Fruit fly (Drosophila melanogaster) whole organism, embryonic: ENCODE data around the gene CG11596.

Source experiments
- Aef1 ChIP-seq: fragments of 200-800 bp; sonication (Bioruptor generic); IDR thresholded peaks from 3 replicates; pipeline ENCODE4 v1.3.6; 2022; ENCODE audit warnings: missing biosample characterization, missing genetic modification characterization
- Antp ChIP-seq: fragments of 200-800 bp; sonication (Bioruptor generic); optimal IDR thresholded peaks from 3 replicates; lab custom pipeline; 2016; ENCODE audit warnings: missing biosample characterization, missing genetic modification characterization
- Bdp1 ChIP-seq: fragments of 200-800 bp; sonication (Bioruptor generic); optimal IDR thresholded peaks from 3 replicates; lab custom pipeline; 2016; ENCODE audit warnings: missing biosample characterization, missing genetic modification characterization
- Bteb2 ChIP-seq: fragments of 200-800 bp; sonication (Bioruptor generic); optimal IDR thresholded peaks from 2 replicates; lab custom pipeline; 2016; ENCODE audit warnings: missing biosample characterization, missing genetic modification characterization
- CG10209 ChIP-seq: fragments of 200-800 bp; sonication (Bioruptor generic); optimal IDR thresholded peaks from 3 replicates; lab custom pipeline; 2017; ENCODE audit warnings: missing biosample characterization, mild to moderate bottlenecking, missing genetic modification characterization, missing genetic modification reagents
- CG10565 ChIP-seq: fragments of 200-800 bp; sonication (Bioruptor generic); optimal IDR thresholded peaks from 3 replicates; lab custom pipeline; 2016; ENCODE audit warnings: missing biosample characterization, mild to moderate bottlenecking, missing genetic modification characterization
- CG11504 ChIP-seq: fragments of 200-800 bp; sonication (Bioruptor generic); optimal IDR thresholded peaks from 3 replicates; lab custom pipeline; 2019; ENCODE audit warnings: missing biosample characterization, mild to moderate bottlenecking, missing genetic modification characterization, moderate library complexity
- CG12219 ChIP-seq: fragments of 200-800 bp; sonication (Bioruptor generic); optimal IDR thresholded peaks from 3 replicates; lab custom pipeline; 2018; ENCODE audit warnings: missing biosample characterization, mild to moderate bottlenecking, missing genetic modification characterization
- CG12744 ChIP-seq: fragments of 200-800 bp; sonication (Bioruptor generic); optimal IDR thresholded peaks from 2 replicates; lab custom pipeline; 2016; ENCODE audit warnings: missing biosample characterization, missing genetic modification characterization
- CG13775 ChIP-seq: fragments of 200-800 bp; sonication (Bioruptor generic); optimal IDR thresholded peaks from 3 replicates; lab custom pipeline; 2017; ENCODE audit warnings: missing biosample characterization, mild to moderate bottlenecking, missing genetic modification characterization
- CG1647 ChIP-seq: fragments of 200-800 bp; sonication (Bioruptor generic); optimal IDR thresholded peaks from 3 replicates; lab custom pipeline; 2016; ENCODE audit warnings: missing biosample characterization, missing genetic modification characterization
- CG17186 ChIP-seq: fragments of 200-800 bp; sonication (Bioruptor generic); optimal IDR thresholded peaks from 3 replicates; lab custom pipeline; 2017; ENCODE audit warnings: missing biosample characterization, missing genetic modification reagents, missing genetic modification characterization
- CG18262 ChIP-seq: fragments of 200-800 bp; optimal IDR thresholded peaks from 3 replicates; lab custom pipeline; 2019; ENCODE audit warnings: missing biosample characterization, mild to moderate bottlenecking, missing genetic modification characterization, moderate library complexity
- CG18476 ChIP-seq: fragments of 200-800 bp; sonication (Bioruptor generic); optimal IDR thresholded peaks from 2 replicates; lab custom pipeline; 2016; ENCODE audit warnings: missing biosample characterization, mild to moderate bottlenecking, missing genetic modification characterization
- CG2202 ChIP-seq: fragments of 200-800 bp; sonication (Bioruptor generic); optimal IDR thresholded peaks from 2 replicates; lab custom pipeline; 2018; ENCODE audit warnings: missing biosample characterization, mild to moderate bottlenecking, missing genetic modification characterization
- CG2678 ChIP-seq: fragments of 200-800 bp; sonication (Bioruptor generic); optimal IDR thresholded peaks from 3 replicates; lab custom pipeline; 2019; ENCODE audit warnings: missing biosample characterization, mild to moderate bottlenecking, missing genetic modification characterization, moderate library complexity
- CG30020 ChIP-seq: fragments of 200-800 bp; optimal IDR thresholded peaks from 2 replicates; lab custom pipeline; 2019; ENCODE audit warnings: missing biosample characterization, mild to moderate bottlenecking, missing genetic modification characterization, moderate library complexity
- CG33557 ChIP-seq: fragments of 200-800 bp; sonication (Bioruptor generic); optimal IDR thresholded peaks from 2 replicates; lab custom pipeline; 2019; ENCODE audit warnings: missing biosample characterization, mild to moderate bottlenecking, missing genetic modification characterization, moderate library complexity
- CG3995 ChIP-seq: fragments of 200-800 bp; sonication (Bioruptor generic); optimal IDR thresholded peaks from 3 replicates; lab custom pipeline; 2016; ENCODE audit warnings: missing biosample characterization, missing genetic modification characterization
- CG4730 ChIP-seq: fragments of 200-800 bp; sonication (Bioruptor generic); IDR thresholded peaks from 2 replicates; pipeline ENCODE4 v1.3.6; 2022; ENCODE audit warnings: missing biosample characterization, missing genetic modification characterization
- CG5180 ChIP-seq: fragments of 200-800 bp; sonication (Bioruptor generic); optimal IDR thresholded peaks from 3 replicates; lab custom pipeline; 2017; ENCODE audit warnings: missing biosample characterization, missing genetic modification characterization, mild to moderate bottlenecking, moderate library complexity, missing genetic modification reagents
- CG6254 ChIP-seq: fragments of 200-800 bp; sonication (Bioruptor generic); optimal IDR thresholded peaks from 3 replicates; lab custom pipeline; 2017; ENCODE audit warnings: mild to moderate bottlenecking, missing biosample characterization, missing genetic modification reagents, missing genetic modification characterization
- CG6654 ChIP-seq: fragments of 200-800 bp; sonication (Bioruptor generic); optimal IDR thresholded peaks from 2 replicates; lab custom pipeline; 2017; ENCODE audit warnings: missing biosample characterization, mild to moderate bottlenecking, missing genetic modification characterization
- CG7556 ChIP-seq: fragments of 200-800 bp; sonication (Bioruptor generic); optimal IDR thresholded peaks from 2 replicates; lab custom pipeline; 2017; ENCODE audit warnings: missing biosample characterization, mild to moderate bottlenecking, missing genetic modification characterization
- CG9727 ChIP-seq: fragments of 200-800 bp; sonication (Bioruptor generic); optimal IDR thresholded peaks from 3 replicates; lab custom pipeline; 2017; ENCODE audit warnings: missing biosample characterization, mild to moderate bottlenecking, missing genetic modification characterization
- D ChIP-seq, 2 experiments: fragments of 200-800 bp in 1 of 2; fragments of >200 bp in 1 of 2; sonication (Bioruptor generic) in 1 of 2; optimal IDR thresholded peaks; 2 replicates in 1 of 2; 3 replicates in 1 of 2; lab custom pipeline; 2017; ENCODE audit warnings: mild to moderate bottlenecking in 1 of 2, missing biosample characterization in 1 of 2, missing genetic modification characterization in 1 of 2, missing genetic modification reagents in 1 of 2
- Drgx ChIP-seq: fragments of 200-800 bp; sonication (Bioruptor generic); IDR thresholded peaks from 2 replicates; pipeline ENCODE4 v1.3.6; 2022; ENCODE audit warnings: missing biosample characterization, missing genetic modification characterization
- Ets65A ChIP-seq: fragments of 200-800 bp; sonication (Bioruptor generic); peaks from one replicate; lab custom pipeline; 2016; ENCODE audit warnings: missing biosample characterization, missing genetic modification characterization
- Myb ChIP-seq: fragments of 200-800 bp; sonication (Bioruptor generic); optimal IDR thresholded peaks from 2 replicates; lab custom pipeline; 2016; ENCODE audit warnings: missing biosample characterization, missing genetic modification characterization
- Rfx ChIP-seq: fragments of 200-800 bp; sonication (Bioruptor generic); IDR thresholded peaks from 2 replicates; pipeline ENCODE4 v1.3.6; 2022; ENCODE audit warnings: missing biosample characterization, missing genetic modification characterization
- Taf1 ChIP-seq: fragments of 200-800 bp; sonication (Bioruptor generic); IDR thresholded peaks from 2 replicates; pipeline ENCODE4 v1.3.6; 2022; ENCODE audit warnings: missing biosample characterization, missing genetic modification characterization
- bigmax ChIP-seq: fragments of 200-800 bp; sonication (Bioruptor generic); optimal IDR thresholded peaks from 2 replicates; lab custom pipeline; 2018; ENCODE audit warnings: missing biosample characterization, mild to moderate bottlenecking, missing genetic modification characterization
- cato ChIP-seq: fragments of 200-800 bp; sonication (Bioruptor generic); optimal IDR thresholded peaks from 2 replicates; lab custom pipeline; 2016; ENCODE audit warnings: missing biosample characterization, missing genetic modification characterization, borderline replicate concordance
- croc ChIP-seq: fragments of 200-800 bp; sonication (Bioruptor generic); conservative IDR thresholded peaks from 3 replicates; pipeline ENCODE4 v1.3.6; 2022; ENCODE audit warnings: missing biosample characterization, missing genetic modification characterization
- dpn ChIP-seq, 2 experiments: fragments of 200-800 bp; sonication (Bioruptor generic); optimal IDR thresholded peaks; 3 replicates each; lab custom pipeline; 2016; ENCODE audit warnings: missing biosample characterization in 2 of 2, missing genetic modification characterization in 2 of 2
- fd102C ChIP-seq: fragments of 200-800 bp; sonication (Bioruptor generic); optimal IDR thresholded peaks from 2 replicates; lab custom pipeline; 2018; ENCODE audit warnings: missing biosample characterization, mild to moderate bottlenecking, missing genetic modification characterization, moderate library complexity
- fu2 ChIP-seq: fragments of 200-800 bp; sonication (Bioruptor generic); optimal IDR thresholded peaks from 2 replicates; lab custom pipeline; 2016; ENCODE audit warnings: missing biosample characterization, missing genetic modification characterization
- gsb-n ChIP-seq: fragments of 200-800 bp; sonication (Bioruptor generic); optimal IDR thresholded peaks from 3 replicates; lab custom pipeline; 2018; ENCODE audit warnings: missing biosample characterization, mild to moderate bottlenecking, missing genetic modification characterization
- gt ChIP-seq: fragments of 200-800 bp; sonication (Bioruptor generic); IDR thresholded peaks from 2 replicates; pipeline ENCODE4 v1.3.6; 2022; ENCODE audit warnings: missing biosample characterization, missing genetic modification characterization
- her ChIP-seq: fragments of 200-800 bp; sonication (Bioruptor generic); optimal IDR thresholded peaks from 2 replicates; lab custom pipeline; 2016; ENCODE audit warnings: missing biosample characterization, missing genetic modification characterization
- jumu ChIP-seq: fragments of 200-800 bp; sonication (Bioruptor generic); optimal IDR thresholded peaks from 3 replicates; lab custom pipeline; 2016; ENCODE audit warnings: missing biosample characterization, missing genetic modification characterization
- ken ChIP-seq: fragments of 200-800 bp; sonication (Bioruptor generic); IDR thresholded peaks from 3 replicates; pipeline ENCODE4 v1.3.6; 2022; ENCODE audit warnings: missing biosample characterization, missing genetic modification characterization
- klu ChIP-seq: fragments of 200-800 bp; sonication (Bioruptor generic); IDR thresholded peaks from 2 replicates; pipeline ENCODE4 v1.3.6; 2022; ENCODE audit warnings: missing biosample characterization, missing genetic modification characterization
- lbe ChIP-seq: fragments of 200-800 bp; sonication (Bioruptor generic); optimal IDR thresholded peaks from 2 replicates; lab custom pipeline; 2016; ENCODE audit warnings: missing biosample characterization, mild to moderate bottlenecking, missing genetic modification characterization
- lmd ChIP-seq: fragments of 200-800 bp; sonication (Bioruptor generic); IDR thresholded peaks from 2 replicates; pipeline ENCODE4 v1.3.6; 2022; ENCODE audit warnings: missing biosample characterization, missing genetic modification characterization
- pho ChIP-seq: fragments of 200-800 bp; sonication (Bioruptor generic); optimal IDR thresholded peaks from 2 replicates; lab custom pipeline; 2016; ENCODE audit warnings: missing biosample characterization, missing genetic modification characterization
- sd ChIP-seq: fragments of 200-800 bp; sonication (Bioruptor generic); optimal IDR thresholded peaks from 3 replicates; lab custom pipeline; 2018; ENCODE audit warnings: missing biosample characterization, mild to moderate bottlenecking, missing genetic modification characterization, moderate library complexity
- sens ChIP-seq: fragments of 200-800 bp; sonication (Bioruptor generic); peaks from one replicate; lab custom pipeline; 2016; ENCODE audit warnings: missing biosample characterization, missing genetic modification characterization
- sima ChIP-seq: fragments of 200-800 bp; sonication (Bioruptor generic); optimal IDR thresholded peaks from 2 replicates; lab custom pipeline; 2016; ENCODE audit warnings: missing biosample characterization, missing genetic modification characterization
- toy ChIP-seq: fragments of 200-800 bp; sonication (Bioruptor generic); IDR thresholded peaks from 2 replicates; pipeline ENCODE4 v1.3.6; 2022; ENCODE audit warnings: missing biosample characterization, missing genetic modification characterization
- ttk ChIP-seq: fragments of 200-800 bp; sonication (Bioruptor generic); IDR thresholded peaks from 2 replicates; pipeline ENCODE4 v2.1.2; 2022; ENCODE audit warnings: missing biosample characterization, missing genetic modification characterization

Gene CG11596

DNA sequence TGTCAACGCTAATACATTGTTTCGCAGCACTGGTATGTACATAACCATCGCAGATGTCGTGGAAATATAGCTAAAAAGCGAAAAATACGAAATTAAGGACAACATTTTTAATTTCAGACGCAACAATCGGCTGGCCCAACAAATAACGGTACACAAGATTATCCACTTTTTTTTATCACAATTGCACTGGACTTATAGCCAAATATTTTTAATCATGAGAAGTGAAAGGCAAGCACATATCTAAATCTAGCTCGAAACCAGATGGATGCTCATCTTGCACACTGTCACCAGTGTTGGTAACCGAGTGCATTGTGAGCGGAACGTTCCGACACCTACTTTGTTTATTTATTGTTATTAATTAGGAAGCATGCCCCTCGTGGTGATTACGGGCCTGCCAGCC is 12.5 kb downstream of the CG11596 start, which contains the start of the genes CG3857 and CG3587 (continued):
- TF ChIP-seq dpn (GFP tag; optimal IDR thresholded peaks at IDR 0.05; lab: Kevin White, UChicago) (peak; percentile 79 to 80), Bdp1 (GFP tag; lab: Kevin White, UChicago) (peak; percentile 71), CG4730 (GFP tag; lab: Robert Waterston, UW) (peak; percentile 64), cato (peak; percentile 50), CG7556 (GFP tag; lab: Kevin White, UChicago) (peak; percentile 71), ttk (peak; percentile 57), sd (tag; lab: Kevin White, UChicago) (peak; percentile 68), ken (GFP tag; lab: Robert Waterston, UW) (peak; percentile 70), CG10565 (GFP tag; lab: Kevin White, UChicago) (no peak), CG13775 (GFP tag; lab: Kevin White, UChicago) (peak; percentile 83), Ets65A (GFP tag; lab: Kevin White, UChicago) (peak; percentile 99), Myb (GFP tag; lab: Kevin White, UChicago) (peak; percentile 76), CG18476 (GFP tag; lab: Kevin White, UChicago) (peak; percentile 56), gt (GFP tag; lab: Robert Waterston, UW) (no peak), lbe (GFP tag; lab: Kevin White, UChicago) (peak; percentile 42), klu (GFP tag; lab: Robert Waterston, UW) (peak; percentile 57; the same call in 1 of the 2 replicates), toy (GFP tag; lab: Robert Waterston, UW) (no peak), lmd (peak; percentile 75), CG10209 (GFP tag; lab: Kevin White, UChicago) (peak; percentile 71), pho (GFP tag; lab: Kevin White, UChicago) (peak; percentile 70), CG9727 (peak; percentile 76), CG6654 (no peak), Rfx (peak; percentile 78), her (GFP tag; lab: Kevin White, UChicago) (peak; percentile 77), D (optimal IDR thresholded peaks at IDR 0.05; lab: Kevin White, UChicago) (no peak), D (GFP tag; optimal IDR thresholded peaks at IDR 0.05; lab: Kevin White, UChicago) (peak; percentile 35), CG17186 (GFP tag; lab: Kevin White, UChicago) (peak; percentile 53), CG33557 (GFP tag; lab: Kevin White, UChicago) (peak; percentile 54), jumu (GFP tag; lab: Kevin White, UChicago) (peak; percentile 62), gsb-n (tag; lab: Kevin White, UChicago) (peak; percentile 50), Aef1 (GFP tag; lab: Robert Waterston, UW) (peak; percentile 74), CG12744 (GFP tag; lab: Kevin White, UChicago) (peak; percentile 33), CG3995 (GFP tag; lab: Kevin White, UChicago) (peak; percentile 68), fu2 (GFP tag; lab: Kevin White, UChicago) (peak; percentile 90), bigmax (GFP tag; lab: Kevin White, UChicago) (peak; percentile 35), Taf1 (peak; percentile 48; the same call in 1 of the 2 replicates), CG30020 (tag; lab: Kevin White, UChicago) (peak; percentile 43), CG5180 (peak; percentile 19), Drgx (GFP tag; lab: Robert Waterston, UW) (peak; percentile 57), sens (GFP tag; lab: Kevin White, UChicago) (peak; percentile 95), fd102C (GFP tag; lab: Kevin White, UChicago) (peak; percentile 35), CG11504 (tag; lab: Kevin White, UChicago) (peak; percentile 64), CG1647 (GFP tag; lab: Kevin White, UChicago) (peak; percentile 68), Antp (GFP tag; lab: Kevin White, UChicago) (peak; percentile 75), CG2202 (tag; lab: Kevin White, UChicago) (peak; percentile 19), CG2678 (tag; lab: Kevin White, UChicago) (peak; percentile 71), CG12219 (GFP tag; lab: Kevin White, UChicago) (no peak), CG18262 (tag; lab: Kevin White, UChicago) (peak; percentile 71), sima (GFP tag; lab: Kevin White, UChicago) (no peak), Bteb2 (GFP tag; lab: Kevin White, UChicago) (peak; percentile 69), croc (peak; percentile 45; the same call in 2 of the 3 replicates), CG6254 (GFP tag; lab: Kevin White, UChicago) (no peak)
